Fruit fly (Drosophila melanogaster) whole organism, adult: ENCODE measurements around the gene Rbp4.
A peak's percentile ranks its signal among the peaks of the same experiment; 100 is the strongest.

ENCODE experiments used
- CG1620 ChIP-seq: fragments of 200-800 bp; sonication (Bioruptor generic); optimal IDR thresholded peaks from 2 replicates; lab custom pipeline; 2016; ENCODE audit warnings: missing biosample characterization, missing genetic modification characterization
- CG5204 ChIP-seq: fragments of 200-800 bp; sonication (Bioruptor generic); optimal IDR thresholded peaks from 2 replicates; lab custom pipeline; 2016; ENCODE audit warnings: missing biosample characterization, missing genetic modification characterization
- Crg-1 ChIP-seq: fragments of 200-800 bp; sonication (Bioruptor generic); optimal IDR thresholded peaks from 2 replicates; lab custom pipeline; 2016; ENCODE audit warnings: missing biosample characterization, missing genetic modification characterization
- Hr96 ChIP-seq: fragments of 200-800 bp; sonication (Bioruptor generic); optimal IDR thresholded peaks from 2 replicates; lab custom pipeline; 2016; ENCODE audit warnings: missing biosample characterization, missing genetic modification characterization
- cnc ChIP-seq, 2 experiments: fragments of >200 bp; optimal IDR thresholded peaks; 2 replicates each; lab custom pipeline; 2017
- tj ChIP-seq: fragments of 200-800 bp; sonication (Bioruptor generic); optimal IDR thresholded peaks from 3 replicates; lab custom pipeline; 2017; ENCODE audit warnings: missing biosample characterization, mild to moderate bottlenecking, missing genetic modification characterization, moderate library complexity
- toe ChIP-seq: fragments of 200-800 bp; sonication (Bioruptor generic); optimal IDR thresholded peaks from 2 replicates; lab custom pipeline; 2016; ENCODE audit warnings: missing biosample characterization, missing genetic modification characterization

DNA sequence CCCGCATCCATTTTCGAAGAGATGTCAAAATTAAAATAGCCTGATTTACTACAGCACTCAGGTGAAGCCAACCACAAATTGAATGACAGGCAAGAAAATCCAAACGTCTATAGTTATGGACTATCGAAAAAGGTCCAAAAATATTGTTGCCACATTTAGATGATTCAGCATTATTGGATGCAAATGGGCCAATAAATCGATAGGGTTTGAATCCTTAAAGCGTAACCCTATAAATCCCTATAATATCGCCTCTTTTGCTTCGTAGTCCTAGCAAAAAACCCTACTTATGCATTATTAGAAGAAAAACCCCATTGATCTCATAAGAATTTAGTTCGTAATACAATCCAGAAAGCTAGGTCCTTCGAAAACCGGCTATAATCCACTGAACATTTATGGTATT is at the start of gene Rbp4:
- peak in 1 of 2 experiments; percentile 32 for TF ChIP-seq cnc (optimal IDR thresholded peaks at IDR 0.05; lab: Kevin White, UChicago)
- no peak for TF ChIP-seq toe (GFP tag; lab: Kevin White, UChicago)
- TF ChIP-seq CG5204 (GFP tag; lab: Kevin White, UChicago): no peak
- no peak for TF ChIP-seq Crg-1 (GFP tag; lab: Kevin White, UChicago)
- TF ChIP-seq Hr96 (GFP tag; lab: Kevin White, UChicago): no peak
- no peak for TF ChIP-seq tj (GFP tag; lab: Kevin White, UChicago)
- no peak for TF ChIP-seq CG1620 (GFP tag; lab: Kevin White, UChicago)
